Worm (Caenorhabditis elegans) whole organism, young adult: ENCODE data around the gene nhr-147.

Experiments
- F23B12.7 ChIP-seq: sonication (generic microtip); optimal IDR thresholded peaks from 2 replicates; lab custom pipeline; 2017; ENCODE audit warnings: missing genetic modification characterization, mild to moderate bottlenecking, missing compliant biosample characterization, antibody characterized with exemption, moderate library complexity; ENCODE audit not compliant: insufficient read depth
- lin-40 ChIP-seq: sonication (generic microtip); optimal IDR thresholded peaks from 2 replicates; lab custom pipeline; 2016; ENCODE audit warnings: missing genetic modification characterization, mild to moderate bottlenecking, missing compliant biosample characterization, missing genotype, missing genetic modification reagents
- xnd-1 ChIP-seq: sonication (generic microtip); optimal IDR thresholded peaks from 2 replicates; lab custom pipeline; 2016; ENCODE audit warnings: missing genotype, missing genetic modification reagents, missing genetic modification characterization, missing compliant biosample characterization

- TF ChIP-seq F23B12.7 (tag; lab: Kevin White, UChicago) (no peak), xnd-1 (tag; lab: Kevin White, UChicago) (no peak), lin-40 (no peak)
Observed at ce11 chrV:7389771-7390170, 44.2 kb downstream of the nhr-147 start, which contains the start of gene C02H6.1.
